Worm (Caenorhabditis elegans) whole organism, mixed stage, embryonic: ENCODE results near the gene zip-9.

Experiments used
- M03D4.4 ChIP-seq: sonication (generic microtip); optimal IDR thresholded peaks from 2 replicates; lab custom pipeline; 2017; ENCODE audit warnings: mild to moderate bottlenecking, missing genetic modification characterization, missing compliant biosample characterization
- lin-32 ChIP-seq: fragments of 200-800 bp; sonication (Bioruptor generic); optimal IDR thresholded peaks from 2 replicates; lab custom pipeline; 2018; ENCODE audit warnings: mild to moderate bottlenecking, missing genetic modification characterization, missing compliant biosample characterization
- pha-4 ChIP-seq: fragments of 150-350 bp; optimal IDR thresholded peaks from 2 replicates; lab custom pipeline; 2018; ENCODE audit warnings: missing biosample characterization, missing genetic modification reagents, missing genetic modification characterization
- unc-120 ChIP-seq: sonication (generic microtip); optimal IDR thresholded peaks from 2 replicates; lab custom pipeline; 2017; ENCODE audit warnings: missing genetic modification characterization, missing compliant biosample characterization; ENCODE audit not compliant: poor library complexity, severe bottlenecking
- unc-62 ChIP-seq: fragments of 150-350 bp; optimal IDR thresholded peaks from 2 replicates; lab custom pipeline; 2014; ENCODE audit warnings: missing biosample characterization, missing genetic modification reagents, missing genetic modification characterization

DNA sequence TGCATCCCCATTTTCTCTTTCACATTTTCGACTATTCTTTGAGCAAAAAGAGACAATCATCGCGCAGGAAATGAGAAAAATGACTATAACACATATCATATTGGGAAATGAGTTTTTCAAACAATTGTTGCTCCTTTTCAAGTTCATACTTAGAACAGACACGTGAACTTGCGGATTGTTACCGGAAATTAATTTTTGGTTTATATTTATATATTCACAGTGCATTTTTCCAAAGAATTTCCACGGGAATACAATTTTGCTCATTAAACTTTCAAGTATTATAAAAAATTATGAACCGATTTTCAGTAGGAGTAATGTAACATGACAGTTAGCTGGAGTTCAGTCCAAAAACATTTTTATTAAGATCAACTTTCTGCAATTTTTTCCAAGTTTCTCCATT lies 19.0 kb upstream of the zip-9 start, which contains the start of gene F58B4.7:
- no peak for TF ChIP-seq unc-120 (tag; lab: Kevin White, UChicago)
- no peak for TF ChIP-seq M03D4.4 (tag; lab: Kevin White, UChicago)
- TF ChIP-seq lin-32 (GFP tag; lab: Kevin White, UChicago) = no peak
- no peak for TF ChIP-seq pha-4 (tag; lab: Kevin White, UChicago)
- no peak for TF ChIP-seq unc-62
